Worm (Caenorhabditis elegans): ENCODE results near the gene tost-1.

DNA sequence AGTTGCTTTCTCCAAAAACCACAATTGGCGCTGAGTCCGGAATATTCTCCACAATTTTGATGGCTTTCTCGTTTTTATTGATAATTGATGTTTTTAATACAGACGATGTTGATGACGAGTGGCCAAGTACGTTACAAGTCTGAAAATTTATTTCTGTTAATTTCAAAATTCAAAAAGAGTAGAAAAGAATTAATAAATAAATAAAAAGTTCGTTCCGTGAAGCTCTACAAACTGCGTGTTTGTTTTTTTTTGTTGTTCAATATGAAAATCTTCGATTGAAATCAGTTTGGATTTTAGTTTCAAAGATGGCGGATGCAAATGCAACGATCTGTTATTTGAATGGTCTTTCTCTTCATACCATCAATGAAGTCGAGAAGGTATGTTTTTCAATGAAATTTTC, 32.8 kb upstream of the tost-1 start, which contains the start of gene F26F4.2:
- TF ChIP-seq pax-1 (tag; optimal IDR thresholded peaks at IDR 0.05): no peak
- TF ChIP-seq nfya-1 (tag; optimal IDR thresholded peaks at IDR 0.05): no peak
- no peak for TF ChIP-seq ceh-48 (tag; optimal IDR thresholded peaks at IDR 0.05)
- no peak for TF ChIP-seq elt-2 (tag; optimal IDR thresholded peaks at IDR 0.05)
- no peak for TF ChIP-seq fkh-10 (GFP tag; optimal IDR thresholded peaks at IDR 0.05)

Data from whole organism, late embryonic.